Worm (Caenorhabditis elegans) whole organism, L4/young adult: ENCODE data around the gene aqp-4.

Source experiments
- W03F9.2 ChIP-seq: fragments of 150-350 bp; optimal IDR thresholded peaks from 2 replicates; lab custom pipeline; 2014; ENCODE audit warnings: missing biosample characterization, missing genetic modification characterization
- dao-5 ChIP-seq: sonication (generic microtip); optimal IDR thresholded peaks from 2 replicates; lab custom pipeline; 2016; ENCODE audit warnings: missing genotype, missing genetic modification characterization, moderate library complexity, missing compliant biosample characterization
- him-1 ChIP-seq: sonication (generic microtip); optimal IDR thresholded peaks from 2 replicates; lab custom pipeline; 2016; ENCODE audit warnings: missing genotype, missing genetic modification reagents, missing genetic modification characterization, missing compliant biosample characterization

- TF ChIP-seq W03F9.2 (tag; lab: Kevin White, UChicago) (no peak), him-1 (peak; percentile 4), dao-5 (tag; lab: Kevin White, UChicago) (no peak)
Measured at ce11 chrV:9692109-9692581, 45.2 kb upstream of the aqp-4 start, which contains the start of gene ztf-9.
